Fruit fly (Drosophila melanogaster): ENCODE results near the gene Sod1.

The Sod1 gene

DNA sequence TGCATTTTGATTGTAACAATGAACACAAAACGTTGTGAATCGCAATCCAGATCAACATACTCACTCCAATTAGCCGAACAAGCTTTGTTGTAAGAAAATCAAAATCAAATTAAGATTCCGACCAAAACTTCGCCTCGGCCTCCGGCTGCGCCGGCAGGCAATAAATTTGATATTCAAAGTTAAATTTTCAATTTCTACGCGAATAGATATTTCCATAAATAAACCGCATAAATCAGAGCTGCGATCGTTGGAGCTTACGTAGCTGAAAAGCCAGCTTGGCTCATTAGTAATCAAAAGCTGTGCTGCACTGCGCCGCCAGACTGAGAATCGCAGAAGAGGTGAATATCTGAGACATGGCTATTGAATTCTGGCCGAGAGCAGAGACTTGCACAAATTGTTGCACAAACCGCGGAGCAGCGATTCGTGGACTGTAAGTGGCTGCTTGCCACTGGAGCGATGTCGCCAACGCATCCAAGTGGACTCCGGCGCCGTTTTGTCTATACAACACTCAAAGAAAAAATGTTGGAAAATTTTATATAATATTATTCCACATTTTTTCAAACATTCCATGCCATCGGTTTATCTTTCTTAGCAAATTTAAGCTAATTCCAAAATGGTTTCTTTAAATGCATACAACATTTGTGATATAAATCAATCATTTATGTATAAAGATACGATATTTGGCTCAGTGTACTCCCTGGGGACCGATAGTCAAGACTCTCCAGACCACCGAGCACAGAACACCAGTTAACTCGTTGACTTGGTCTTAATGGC, 35.1 kb upstream of the Sod1 start (continued):
- TF ChIP-seq exex (tag; optimal IDR thresholded peaks at IDR 0.05) (no peak), CG18476 (GFP tag; optimal IDR thresholded peaks at IDR 0.05) (no peak), esg (GFP tag; conservative IDR thresholded peaks at IDR 0.05) (peak; percentile 16; the same call in 1 of the 2 replicates), bbx (GFP tag; IDR thresholded peaks at IDR 0.05; ENCODE audit: partially characterized antibody) (no peak), Adf1 (GFP tag; IDR thresholded peaks at IDR 0.05) (no peak), Sox102F (GFP tag; optimal IDR thresholded peaks at IDR 0.05) (peak; percentile 67), tup (GFP tag; optimal IDR thresholded peaks at IDR 0.05) (no peak), gcm (GFP tag; optimal IDR thresholded peaks at IDR 0.05) (peak; percentile 16), slbo (GFP tag; IDR thresholded peaks at IDR 0.05) (no peak), Mad (GFP tag; optimal IDR thresholded peaks at IDR 0.05) (peak; percentile 8), CoRest (tag; optimal IDR thresholded peaks at IDR 0.05) (peak; percentile 48), vvl (GFP tag; IDR thresholded peaks at IDR 0.05) (peak; percentile 87), Oaz (GFP tag; IDR thresholded peaks at IDR 0.05) (no peak), CrebB (tag; optimal IDR thresholded peaks at IDR 0.05) (no peak), CG8388 (GFP tag; optimal IDR thresholded peaks at IDR 0.05) (peak; percentile 55), CG32532 (GFP tag; IDR thresholded peaks at IDR 0.05) (no peak), wek (GFP tag; optimal IDR thresholded peaks at IDR 0.05) (no peak), cato (GFP tag; optimal IDR thresholded peaks at IDR 0.05; ENCODE audit: borderline replicate concordance) (no peak), Sox100B (GFP tag; optimal IDR thresholded peaks at IDR 0.05) (peak; percentile 63), CG6254 (GFP tag; optimal IDR thresholded peaks at IDR 0.05) (peak; percentile 56), MBD-R2 (GFP tag; IDR thresholded peaks at IDR 0.05) (no peak), CG34224 (GFP tag; IDR thresholded peaks at IDR 0.05; ENCODE audit: partially characterized antibody) (no peak), Lim3 (GFP tag; IDR thresholded peaks at IDR 0.05) (no peak), CG16779 (GFP tag; IDR thresholded peaks at IDR 0.05) (no peak), CG2199 (GFP tag; IDR thresholded peaks at IDR 0.05) (no peak), yki (optimal IDR thresholded peaks at IDR 0.05) (no peak), CG2120 (GFP tag; optimal IDR thresholded peaks at IDR 0.05) (no peak), dmrt11E (tag; optimal IDR thresholded peaks at IDR 0.05) (peak; percentile 24), tap (tag; optimal IDR thresholded peaks at IDR 0.05) (peak; percentile 42), CTCF (GFP tag; optimal IDR thresholded peaks at IDR 0.05) (no peak), Stat92E (GFP tag; optimal IDR thresholded peaks at IDR 0.05) (no peak), dati (GFP tag; IDR thresholded peaks at IDR 0.05) (no peak), fd64A (GFP tag; optimal IDR thresholded peaks at IDR 0.05) (no peak), twi (tag; optimal IDR thresholded peaks at IDR 0.05) (no peak), Myb (GFP tag; optimal IDR thresholded peaks at IDR 0.05) (no peak), hth (optimal IDR thresholded peaks at IDR 0.05) (no peak), grau (tag; optimal IDR thresholded peaks at IDR 0.05) (peak; percentile 49), CG10366 (GFP tag; IDR thresholded peaks at IDR 0.05) (peak; percentile 26; the same call in 1 of the 2 replicates), CG2875 (GFP tag; optimal IDR thresholded peaks at IDR 0.05) (peak; percentile 22), CG14860 (GFP tag; IDR thresholded peaks at IDR 0.05; ENCODE audit: partially characterized antibody) (no peak), CG13894 (tag; optimal IDR thresholded peaks at IDR 0.05) (no peak), BEAF-32 (GFP tag; optimal IDR thresholded peaks at IDR 0.05) (no peak), tx (GFP tag; optimal IDR thresholded peaks at IDR 0.05) (no peak), vfl (GFP tag; optimal IDR thresholded peaks at IDR 0.05) (no peak), caup (GFP tag; optimal IDR thresholded peaks at IDR 0.05; ENCODE audit: severe bottlenecking) (no peak), CG33557 (GFP tag; optimal IDR thresholded peaks at IDR 0.05) (no peak), ERR (GFP tag; optimal IDR thresholded peaks at IDR 0.05) (no peak), ato (GFP tag; IDR thresholded peaks at IDR 0.05; ENCODE audit: partially characterized antibody) (no peak), Med (GFP tag) (no peak), CG4707 (GFP tag; optimal IDR thresholded peaks at IDR 0.05) (peak; percentile 38)

All from whole organism, embryonic.